Worm (Caenorhabditis elegans): Measurements from ENCODE around the gene pud-1.1.

DNA sequence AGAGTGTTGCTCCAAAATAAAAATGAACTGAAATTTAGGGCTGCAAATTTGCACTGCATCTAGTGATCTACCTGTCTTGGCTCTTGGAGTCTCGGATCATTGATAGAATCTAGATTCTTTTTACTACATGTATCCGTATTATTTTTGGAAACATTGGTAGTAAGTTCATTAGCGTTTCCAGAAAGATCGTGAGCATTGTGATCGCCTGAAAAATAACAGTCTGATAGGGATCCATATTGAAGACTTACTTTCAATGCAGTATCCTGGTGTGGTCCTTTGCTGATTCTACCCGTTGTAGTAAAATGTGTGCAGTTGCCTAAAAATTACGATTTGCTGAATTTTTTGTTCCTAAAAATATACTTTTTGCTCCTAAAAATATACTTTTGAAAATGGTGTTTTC lies 23.8 kb upstream of the pud-1.1 start:
- TF ChIP-seq zag-1 (tag; optimal IDR thresholded peaks at IDR 0.05) (no peak), nhr-76 (tag; optimal IDR thresholded peaks at IDR 0.05) (no peak), R02D3.7 (tag; optimal IDR thresholded peaks at IDR 0.05) (no peak), eor-1 (tag; optimal IDR thresholded peaks at IDR 0.05) (no peak), fos-1 (tag; optimal IDR thresholded peaks at IDR 0.05) (no peak), snpc-4 (tag; optimal IDR thresholded peaks at IDR 0.05) (no peak), jun-1 (tag; optimal IDR thresholded peaks at IDR 0.05) (no peak), ztf-4 (tag; optimal IDR thresholded peaks at IDR 0.05) (no peak)

Data from whole organism, L3 larva.